Worm (Caenorhabditis elegans) whole organism, L2 larva: ENCODE results near the gene ced-5.

ENCODE experiments used
- ama-1 ChIP-seq: fragments of 150-350 bp; optimal IDR thresholded peaks from 2 replicates; lab custom pipeline; 2018; ENCODE audit warnings: inconsistent platforms
- blmp-1 ChIP-seq: sonication (generic microtip); optimal IDR thresholded peaks from 2 replicates; lab custom pipeline; 2017; ENCODE audit warnings: missing genetic modification characterization, mild to moderate bottlenecking, missing compliant biosample characterization, antibody characterized with exemption, moderate library complexity; ENCODE audit not compliant: insufficient read depth
- ceh-82 ChIP-seq: fragments of 150-350 bp; optimal IDR thresholded peaks from 2 replicates; lab custom pipeline; 2014; ENCODE audit warnings: missing biosample characterization, missing genetic modification characterization
- elt-1 ChIP-seq: fragments of 150-350 bp; optimal IDR thresholded peaks from 2 replicates; lab custom pipeline; 2014; ENCODE audit warnings: missing biosample characterization, missing genetic modification characterization
- mdl-1 ChIP-seq, 2 experiments: fragments of 150-350 bp in 1 of 2; sonication (generic microtip) in 1 of 2; optimal IDR thresholded peaks; 2 replicates each; lab custom pipeline; 2017; ENCODE audit warnings: missing biosample characterization in 2 of 2, missing genetic modification characterization in 2 of 2
- nhr-237 ChIP-seq: fragments of 150-350 bp; optimal IDR thresholded peaks from 2 replicates; lab custom pipeline; 2014; ENCODE audit warnings: missing biosample characterization, missing genetic modification characterization
- unc-39 ChIP-seq: fragments of 150-350 bp; optimal IDR thresholded peaks from 2 replicates; lab custom pipeline; 2014; ENCODE audit warnings: missing biosample characterization, missing genetic modification characterization
- unc-62 ChIP-seq: fragments of 150-350 bp; optimal IDR thresholded peaks from 2 replicates; lab custom pipeline; 2014; ENCODE audit warnings: missing biosample characterization, missing genetic modification reagents, missing genetic modification characterization
- ztf-11 ChIP-seq: sonication (generic microtip); optimal IDR thresholded peaks from 2 replicates; lab custom pipeline; 2017; ENCODE audit warnings: missing biosample characterization, missing genetic modification characterization
- ztf-4 ChIP-seq: fragments of 150-350 bp; optimal IDR thresholded peaks from 2 replicates; lab custom pipeline; 2014; ENCODE audit warnings: missing biosample characterization, missing genetic modification characterization

DNA sequence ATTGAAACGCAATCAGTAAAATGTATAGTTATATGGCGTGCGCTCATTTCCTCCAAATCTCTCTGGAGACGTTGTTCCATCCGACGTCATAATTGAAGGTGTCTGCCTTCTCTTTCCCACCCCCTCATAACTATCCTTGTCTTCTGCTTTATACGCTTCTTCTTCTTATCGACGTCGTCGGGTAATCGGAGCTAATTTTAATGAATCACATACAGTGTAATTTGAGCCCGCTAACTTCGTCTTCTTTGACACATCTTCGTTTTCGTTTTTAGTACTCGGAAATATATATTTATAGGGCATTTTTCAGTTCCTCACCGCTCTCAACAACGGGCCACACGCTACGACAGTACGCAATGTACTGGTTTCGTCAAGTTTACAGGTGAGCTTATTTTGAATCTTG lies 47.5 kb upstream of the ced-5 start, which contains the start of gene ins-1:
- TF ChIP-seq mdl-1 (tag; optimal IDR thresholded peaks at IDR 0.05; lab: Kevin White, UChicago) (no peak), blmp-1 (tag; lab: Kevin White, UChicago) (no peak), nhr-237 (no peak), ceh-82 (tag; lab: Kevin White, UChicago) (no peak), ama-1 (lab: Kevin White, UChicago) (no peak), elt-1 (tag; lab: Kevin White, UChicago) (no peak), unc-62 (GFP tag; lab: Kevin White, UChicago) (no peak), unc-39 (tag; lab: Kevin White, UChicago) (no peak), ztf-4 (tag; lab: Kevin White, UChicago) (no peak), ztf-11 (tag; lab: Kevin White, UChicago) (no peak)
